Worm (Caenorhabditis elegans): ENCODE results near the gene his-48.

DNA sequence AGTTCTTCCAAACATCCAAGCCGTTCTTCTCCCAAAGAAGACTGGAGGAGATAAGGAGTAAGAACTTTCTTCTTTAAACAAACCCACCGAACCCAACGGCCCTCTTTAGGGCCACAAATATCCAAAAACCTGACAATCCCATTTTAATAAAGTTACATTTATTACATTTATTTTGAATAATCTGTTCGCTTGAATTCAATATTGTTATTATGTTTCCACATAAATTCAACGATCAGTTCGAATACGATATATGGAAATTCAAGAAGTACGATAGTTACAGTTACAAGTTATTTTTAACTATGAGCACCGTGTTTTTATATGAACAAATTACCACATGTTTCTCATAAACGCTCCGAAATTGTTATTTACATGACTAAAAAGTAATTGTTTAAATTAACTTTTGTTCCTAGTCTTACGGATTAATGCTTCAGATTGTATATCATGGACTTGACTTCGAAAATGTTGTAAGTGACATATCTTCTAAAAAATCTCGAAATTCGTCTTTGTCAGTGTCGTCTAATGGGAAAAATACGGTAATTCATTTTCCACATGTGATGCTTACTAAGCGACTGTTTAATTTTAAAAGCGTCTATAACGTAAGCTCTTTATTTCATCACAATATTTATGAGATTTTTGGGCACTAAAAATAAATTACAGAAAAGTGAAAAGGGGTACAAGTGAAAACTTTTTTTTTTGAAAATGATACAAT, 16.3 kb downstream of the his-48 start:
- TF ChIP-seq nhr-12 (tag; optimal IDR thresholded peaks at IDR 0.05) (no peak), ZK546.5 (tag; optimal IDR thresholded peaks at IDR 0.05) (no peak), dmd-4 (tag; optimal IDR thresholded peaks at IDR 0.05) (no peak), mab-5 (tag; optimal IDR thresholded peaks at IDR 0.05) (no peak), F13H6.1 (tag; optimal IDR thresholded peaks at IDR 0.05) (no peak), unc-62 (GFP tag; optimal IDR thresholded peaks at IDR 0.05) (no peak), aly-2 (tag; optimal IDR thresholded peaks at IDR 0.05) (no peak), ztf-11 (tag; optimal IDR thresholded peaks at IDR 0.05) (no peak)
